Fruit fly (Drosophila melanogaster) whole organism, adult: ENCODE measurements around the gene beta4GalNAcTB.
A peak's percentile ranks its signal among the peaks of the same experiment; 100 is the strongest.

ENCODE experiments used
- CG11617 ChIP-seq: fragments of 200-800 bp; sonication (Bioruptor generic); optimal IDR thresholded peaks from 2 replicates; lab custom pipeline; 2017; ENCODE audit warnings: mild to moderate bottlenecking, missing biosample characterization, missing genetic modification reagents, missing genetic modification characterization
- CG12768 ChIP-seq: fragments of 200-800 bp; sonication (Bioruptor generic); optimal IDR thresholded peaks from 2 replicates; lab custom pipeline; 2017; ENCODE audit warnings: missing biosample characterization, missing genetic modification characterization, mild to moderate bottlenecking, moderate library complexity, missing genetic modification reagents
- Crg-1 ChIP-seq: fragments of 200-800 bp; sonication (Bioruptor generic); optimal IDR thresholded peaks from 2 replicates; lab custom pipeline; 2016; ENCODE audit warnings: missing biosample characterization, missing genetic modification characterization
- bab1 ChIP-seq: fragments of 200-800 bp; sonication (Bioruptor generic); optimal IDR thresholded peaks from 3 replicates; lab custom pipeline; 2019; ENCODE audit warnings: missing biosample characterization, mild to moderate bottlenecking, missing genetic modification characterization, moderate library complexity
- kay ChIP-seq: fragments of 200-800 bp; sonication (Bioruptor generic); peaks from one replicate; lab custom pipeline; 2016; ENCODE audit warnings: missing biosample characterization, missing genetic modification characterization, borderline replicate concordance
- ovo ChIP-seq: fragments of 200-800 bp; sonication (Bioruptor generic); optimal IDR thresholded peaks from 2 replicates; lab custom pipeline; 2016; ENCODE audit warnings: missing biosample characterization, missing genetic modification characterization

- TF ChIP-seq kay (GFP tag; lab: Kevin White, UChicago) (no peak), ovo (GFP tag; lab: Kevin White, UChicago) (no peak), bab1 (GFP tag; lab: Kevin White, UChicago) (no peak), Crg-1 (GFP tag; lab: Kevin White, UChicago) (no peak), CG12768 (GFP tag; lab: Kevin White, UChicago) (peak; percentile 1), CG11617 (GFP tag; lab: Kevin White, UChicago) (no peak)
These were observed 33.3 kb upstream of the beta4GalNAcTB start for dm6 chr3R:29067091-29067490.
